Worm (Caenorhabditis elegans) whole organism, L1 larva: ENCODE measurements around the gene F07A11.5.

ENCODE experiments used
- F16B12.6 ChIP-seq: fragments of 150-350 bp; optimal IDR thresholded peaks from 2 replicates; lab custom pipeline; 2014; ENCODE audit warnings: missing biosample characterization, missing genetic modification characterization
- aha-1 ChIP-seq: fragments of 150-350 bp; optimal IDR thresholded peaks from 2 replicates; lab custom pipeline; 2014; ENCODE audit warnings: missing biosample characterization, missing genetic modification characterization
- alr-1 ChIP-seq: fragments of 200-800 bp; sonication (Bioruptor generic); optimal IDR thresholded peaks from 2 replicates; lab custom pipeline; 2018; ENCODE audit warnings: borderline replicate concordance, mild to moderate bottlenecking, missing genetic modification characterization, missing compliant biosample characterization
- aly-2 ChIP-seq: fragments of 150-350 bp; optimal IDR thresholded peaks from 2 replicates; lab custom pipeline; 2014; ENCODE audit warnings: missing biosample characterization, missing genetic modification characterization
- ama-1 ChIP-seq: fragments of 150-350 bp; optimal IDR thresholded peaks from 2 replicates; lab custom pipeline; 2014
- blmp-1 ChIP-seq: fragments of 150-350 bp; optimal IDR thresholded peaks from 2 replicates; lab custom pipeline; 2014; ENCODE audit warnings: missing biosample characterization, missing genetic modification characterization
- ceh-63 ChIP-seq: fragments of 200-800 bp; sonication (Bioruptor generic); optimal IDR thresholded peaks from 2 replicates; lab custom pipeline; 2018; ENCODE audit warnings: mild to moderate bottlenecking, missing genetic modification characterization, missing compliant biosample characterization
- ceh-8 ChIP-seq: fragments of 200-800 bp; sonication (Bioruptor generic); optimal IDR thresholded peaks from 2 replicates; lab custom pipeline; 2018; ENCODE audit warnings: mild to moderate bottlenecking, missing genetic modification characterization, moderate library complexity, missing compliant biosample characterization
- ceh-82 ChIP-seq, 3 experiments: fragments of 150-350 bp in 1 of 3; sonication (generic microtip) in 2 of 3; optimal IDR thresholded peaks; 2 replicates each; lab custom pipeline; 2014 to 2017; ENCODE audit warnings: missing biosample characterization in 3 of 3, missing genetic modification characterization in 3 of 3
- ces-1 ChIP-seq: fragments of 150-350 bp; optimal IDR thresholded peaks from 2 replicates; lab custom pipeline; 2014; ENCODE audit warnings: missing biosample characterization, missing genetic modification reagents, missing genetic modification characterization
- dpl-1 ChIP-seq, 3 experiments: fragments of 150-350 bp in 2 of 3; sonication (generic microtip) in 1 of 3; optimal IDR thresholded peaks; 2 replicates each; lab custom pipeline; 2014 to 2017; ENCODE audit warnings: missing biosample characterization in 3 of 3, missing genetic modification characterization in 3 of 3, missing genetic modification reagents in 3 of 3
- dsc-1 ChIP-seq: sonication (generic microtip); optimal IDR thresholded peaks from 2 replicates; lab custom pipeline; 2016; ENCODE audit warnings: mild to moderate bottlenecking, missing genetic modification characterization, missing compliant biosample characterization
- efl-1 ChIP-seq, 4 experiments: fragments of 150-350 bp; optimal IDR thresholded peaks in 3 of 4; peaks in 1 of 4; 1 replicate in 1 of 4; 2 replicates in 3 of 4; lab custom pipeline; 2014; ENCODE audit warnings: missing biosample characterization in 2 of 4, missing genetic modification characterization in 2 of 4, missing genetic modification reagents in 2 of 4
- egl-13 ChIP-seq: sonication (generic microtip); optimal IDR thresholded peaks from 2 replicates; lab custom pipeline; 2016; ENCODE audit warnings: missing genotype, missing genetic modification reagents, missing genetic modification characterization, missing compliant biosample characterization
- egl-27 ChIP-seq, 2 experiments: fragments of 150-350 bp in 1 of 2; sonication (generic microtip); optimal IDR thresholded peaks; 3 replicates each; lab custom pipeline; 2017 to 2018; ENCODE audit warnings: missing biosample characterization in 2 of 2, missing genetic modification characterization in 2 of 2, missing genetic modification reagents in 2 of 2
- fkh-10 ChIP-seq: sonication (generic microtip); optimal IDR thresholded peaks from 2 replicates; lab custom pipeline; 2017; ENCODE audit warnings: missing biosample characterization, missing genetic modification reagents, missing genetic modification characterization
- fkh-4 ChIP-seq: sonication (generic microtip); optimal IDR thresholded peaks from 2 replicates; lab custom pipeline; 2016; ENCODE audit warnings: missing compliant biosample characterization, missing genetic modification characterization, borderline replicate concordance
- grh-1 ChIP-seq: fragments of 200-800 bp; sonication (Bioruptor generic); IDR thresholded peaks from 2 replicates; pipeline ENCODE4 v1.3.6; 2022; ENCODE audit warnings: missing genetic modification reagents, missing genetic modification characterization, missing compliant biosample characterization
- hlh-4 ChIP-seq: sonication (generic microtip); optimal IDR thresholded peaks from 2 replicates; lab custom pipeline; 2016; ENCODE audit warnings: mild to moderate bottlenecking, missing genetic modification characterization, missing compliant biosample characterization
- jun-1 ChIP-seq: fragments of 150-350 bp; optimal IDR thresholded peaks from 2 replicates; lab custom pipeline; 2014; ENCODE audit warnings: missing biosample characterization, missing genetic modification reagents, missing genetic modification characterization
- lin-13 ChIP-seq: fragments of 150-350 bp; optimal IDR thresholded peaks from 2 replicates; lab custom pipeline; 2014; ENCODE audit warnings: missing biosample characterization, missing genetic modification reagents, missing genetic modification characterization
- lin-14 ChIP-seq: fragments of 200-800 bp; sonication (Bioruptor generic); optimal IDR thresholded peaks from 2 replicates; lab custom pipeline; 2018; ENCODE audit warnings: mild to moderate bottlenecking, missing genetic modification characterization, moderate library complexity, missing compliant biosample characterization
- lin-15B ChIP-seq: fragments of 150-350 bp; sonication (generic microtip); optimal IDR thresholded peaks from 3 replicates; lab custom pipeline; 2014; ENCODE audit warnings: missing biosample characterization, missing genetic modification characterization
- lin-35 ChIP-seq, 2 experiments: fragments of 150-350 bp; optimal IDR thresholded peaks; 2 replicates each; lab custom pipeline; 2014; ENCODE audit warnings: missing biosample characterization in 2 of 2, missing genetic modification characterization in 2 of 2, missing genetic modification reagents in 2 of 2
- lsy-2 ChIP-seq, 2 experiments: fragments of 150-350 bp; optimal IDR thresholded peaks; 2 replicates each; lab custom pipeline; 2014; ENCODE audit warnings: missing biosample characterization in 2 of 2, missing genetic modification characterization in 2 of 2
- mab-9 ChIP-seq: fragments of 200-800 bp; sonication (Bioruptor generic); IDR thresholded peaks from 2 replicates; pipeline ENCODE4 v1.3.6; 2022; ENCODE audit warnings: missing genetic modification reagents, missing genetic modification characterization, missing compliant biosample characterization
- mef-2 ChIP-seq: fragments of 150-350 bp; optimal IDR thresholded peaks from 2 replicates; lab custom pipeline; 2014; ENCODE audit warnings: missing biosample characterization, missing genetic modification characterization
- nhr-19 ChIP-seq: fragments of 200-800 bp; sonication (Bioruptor generic); conservative IDR thresholded peaks from 2 replicates; pipeline ENCODE4 v1.3.6; 2022; ENCODE audit warnings: missing genetic modification characterization, missing compliant biosample characterization
- nhr-47 ChIP-seq: sonication (generic microtip); optimal IDR thresholded peaks from 2 replicates; lab custom pipeline; 2016; ENCODE audit warnings: mild to moderate bottlenecking, missing genetic modification characterization, moderate library complexity, missing compliant biosample characterization
- nhr-71 ChIP-seq: sonication (generic microtip); optimal IDR thresholded peaks from 2 replicates; lab custom pipeline; 2016; ENCODE audit warnings: mild to moderate bottlenecking, missing genetic modification characterization, moderate library complexity, missing compliant biosample characterization
- nhr-85 ChIP-seq: sonication (generic microtip); peaks from one replicate; lab custom pipeline; 2016; ENCODE audit warnings: missing genetic modification characterization, inconsistent platforms, missing compliant biosample characterization
- nhr-90 ChIP-seq: sonication (generic microtip); optimal IDR thresholded peaks from 2 replicates; lab custom pipeline; 2016; ENCODE audit warnings: mild to moderate bottlenecking, missing genetic modification characterization, missing compliant biosample characterization; ENCODE audit not compliant: poor library complexity
- pax-3 ChIP-seq: fragments of 200-800 bp; sonication (Bioruptor generic); optimal IDR thresholded peaks from 2 replicates; lab custom pipeline; 2018; ENCODE audit warnings: mild to moderate bottlenecking, missing genetic modification characterization, moderate library complexity, missing compliant biosample characterization
- rnt-1 ChIP-seq: sonication (generic microtip); optimal IDR thresholded peaks from 2 replicates; lab custom pipeline; 2016; ENCODE audit warnings: mild to moderate bottlenecking, missing genetic modification characterization, moderate library complexity, missing compliant biosample characterization
- skn-1 ChIP-seq: fragments of 150-350 bp; optimal IDR thresholded peaks from 2 replicates; lab custom pipeline; 2014; ENCODE audit warnings: missing biosample characterization, missing genetic modification characterization
- snpc-4 ChIP-seq: fragments of 150-350 bp; optimal IDR thresholded peaks from 2 replicates; lab custom pipeline; 2014; ENCODE audit warnings: missing biosample characterization, missing genetic modification characterization
- snu-23 ChIP-seq: sonication (generic microtip); optimal IDR thresholded peaks from 2 replicates; lab custom pipeline; 2016; ENCODE audit warnings: missing genetic modification characterization, missing compliant biosample characterization
- sptf-1 ChIP-seq: fragments of 150-350 bp; optimal IDR thresholded peaks from 2 replicates; lab custom pipeline; 2014; ENCODE audit warnings: missing biosample characterization, missing genetic modification characterization
- sup-37 ChIP-seq: fragments of 200-800 bp; sonication (Bioruptor generic); optimal IDR thresholded peaks from 2 replicates; lab custom pipeline; 2018; ENCODE audit warnings: mild to moderate bottlenecking, missing genetic modification characterization, missing compliant biosample characterization
- tbx-2 ChIP-seq: sonication (generic microtip); optimal IDR thresholded peaks from 2 replicates; lab custom pipeline; 2016; ENCODE audit warnings: missing genetic modification characterization, missing compliant biosample characterization
- tlp-1 ChIP-seq: fragments of 150-350 bp; optimal IDR thresholded peaks from 2 replicates; lab custom pipeline; 2014; ENCODE audit warnings: missing biosample characterization, missing genetic modification characterization
- unc-130 ChIP-seq: fragments of 150-350 bp; optimal IDR thresholded peaks from 2 replicates; lab custom pipeline; 2017; ENCODE audit warnings: missing biosample characterization, missing genetic modification characterization, inconsistent platforms
- unc-62 ChIP-seq: fragments of 150-350 bp; optimal IDR thresholded peaks from 2 replicates; lab custom pipeline; 2014; ENCODE audit warnings: missing biosample characterization, missing genetic modification reagents, missing genetic modification characterization
- vab-15 ChIP-seq: sonication (generic microtip); optimal IDR thresholded peaks from 2 replicates; lab custom pipeline; 2017; ENCODE audit warnings: missing genotype, mild to moderate bottlenecking, missing genetic modification characterization, missing compliant biosample characterization
- xbp-1 ChIP-seq: sonication (generic microtip); optimal IDR thresholded peaks from 2 replicates; lab custom pipeline; 2016; ENCODE audit warnings: missing genetic modification characterization, missing compliant biosample characterization
- zip-4 ChIP-seq: fragments of 200-800 bp; sonication (Bioruptor generic); optimal IDR thresholded peaks from 2 replicates; lab custom pipeline; 2018; ENCODE audit warnings: mild to moderate bottlenecking, missing genetic modification characterization, moderate library complexity, missing compliant biosample characterization
- ztf-4 ChIP-seq: fragments of 150-350 bp; optimal IDR thresholded peaks from 2 replicates; lab custom pipeline; 2014; ENCODE audit warnings: missing biosample characterization, missing genetic modification characterization

F07A11.5 gene

ce11 chrII:11599751-11600150, 12.3 kb upstream of the F07A11.5 start, which contains the start of gene npp-5:
TSS of gene npp-5 (minus strand) at chrII:11599809.
- TF ChIP-seq dpl-1 (GFP tag; optimal IDR thresholded peaks at IDR 0.05; lab: Kevin White, UChicago): peak; percentile 83 to 91 (median 90)
- TF ChIP-seq ceh-82 (tag; optimal IDR thresholded peaks at IDR 0.05; lab: Kevin White, UChicago): peak in 1 of 3 experiments; percentile 4
- TF ChIP-seq skn-1: peak; percentile 22
- no peak for TF ChIP-seq unc-130
- peak; percentile 20 to 65 for TF ChIP-seq lsy-2 (tag; optimal IDR thresholded peaks at IDR 0.05; lab: Kevin White, UChicago)
- no peak for TF ChIP-seq fkh-10 (GFP tag; lab: Kevin White, UChicago)
- TF ChIP-seq lin-14 (GFP tag; lab: Kevin White, UChicago): peak; percentile 10
- TF ChIP-seq grh-1: no peak
- no peak for TF ChIP-seq sptf-1 (tag; lab: Kevin White, UChicago)
- TF ChIP-seq ama-1 (lab: Kevin White, UChicago): no peak
- TF ChIP-seq nhr-90 (tag; lab: Kevin White, UChicago): no peak
- TF ChIP-seq xbp-1: peak; percentile 2
- TF ChIP-seq tbx-2: peak; percentile 20
- TF ChIP-seq nhr-85 (tag; lab: Kevin White, UChicago): peak; percentile 52
- TF ChIP-seq sup-37 (GFP tag; lab: Kevin White, UChicago): no peak
- TF ChIP-seq nhr-71: peak; percentile 52
- TF ChIP-seq lin-35 (GFP tag; optimal IDR thresholded peaks at IDR 0.05; lab: Kevin White, UChicago): peak; percentile 78 to 96
- peak; percentile 69 to 90 for TF ChIP-seq efl-1 (optimal IDR thresholded peaks at IDR 0.05; lab: Kevin White, UChicago)
- TF ChIP-seq efl-1 (GFP tag; optimal IDR thresholded peaks at IDR 0.05 in 1 of 2; lab: Kevin White, UChicago): peak; percentile 91 to 99
- peak; percentile 24 for TF ChIP-seq nhr-47 (tag; lab: Kevin White, UChicago)
- peak; percentile 31 for TF ChIP-seq blmp-1
- TF ChIP-seq snu-23 (GFP tag; lab: Kevin White, UChicago): peak; percentile 20
- no peak for TF ChIP-seq zip-4
- no peak for TF ChIP-seq ceh-8 (GFP tag; lab: Kevin White, UChicago)
- peak; percentile 20 for TF ChIP-seq lin-15B (tag; lab: Kevin White, UChicago)
- TF ChIP-seq tlp-1 (tag; lab: Kevin White, UChicago): no peak

DNA sequence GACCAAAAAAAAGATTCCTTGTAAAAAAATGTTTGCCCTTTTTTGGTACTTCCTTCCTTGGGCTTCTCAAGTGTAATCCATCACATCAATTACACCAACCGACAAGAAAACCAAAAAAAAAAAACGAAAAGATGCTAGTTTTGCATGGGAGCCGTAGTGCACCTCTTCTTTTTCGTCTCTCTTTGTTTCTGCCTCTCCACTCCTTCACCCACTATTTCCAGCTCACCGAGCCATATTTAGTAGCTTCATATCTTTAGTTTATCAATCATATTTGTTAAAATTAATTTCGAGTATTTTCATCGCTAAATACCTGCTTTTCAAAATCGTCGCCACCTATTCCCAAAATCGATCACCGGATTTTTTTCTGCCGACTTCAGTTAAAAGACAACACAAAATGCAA, 11.4 kb upstream of the F07A11.5 start, which contains the start of gene F07A11.4:
Gene F07A11.4 (plus strand): TSS at position 301 of the 400 bp plus-strand sequence.
- no peak for TF ChIP-seq F16B12.6 (tag; lab: Kevin White, UChicago)
- no peak for TF ChIP-seq lin-35 (GFP tag; optimal IDR thresholded peaks at IDR 0.05; lab: Kevin White, UChicago)
- no peak for TF ChIP-seq tbx-2
- TF ChIP-seq efl-1 (optimal IDR thresholded peaks at IDR 0.05; lab: Kevin White, UChicago): no peak
- no peak for TF ChIP-seq efl-1 (GFP tag; optimal IDR thresholded peaks at IDR 0.05 in 1 of 2; lab: Kevin White, UChicago)
- TF ChIP-seq mab-9 (GFP tag; lab: Robert Waterston, UW): no peak
- no peak for TF ChIP-seq egl-27 (tag; optimal IDR thresholded peaks at IDR 0.05; lab: Kevin White, UChicago)
- no peak for TF ChIP-seq vab-15 (tag; lab: Kevin White, UChicago)
- TF ChIP-seq aly-2 (tag; lab: Kevin White, UChicago): no peak
- no peak for TF ChIP-seq unc-62 (GFP tag; lab: Kevin White, UChicago)
- TF ChIP-seq snpc-4 (tag; lab: Kevin White, UChicago): no peak
- TF ChIP-seq zip-4: no peak
- TF ChIP-seq jun-1 (tag; lab: Kevin White, UChicago): no peak
- no peak for TF ChIP-seq lin-13 (GFP tag; lab: Kevin White, UChicago)
- TF ChIP-seq fkh-4 (tag; lab: Kevin White, UChicago): no peak
- TF ChIP-seq ces-1: no peak
- no peak for TF ChIP-seq pax-3 (tag; lab: Kevin White, UChicago)
- TF ChIP-seq lin-15B (tag; lab: Kevin White, UChicago): no peak

DNA sequence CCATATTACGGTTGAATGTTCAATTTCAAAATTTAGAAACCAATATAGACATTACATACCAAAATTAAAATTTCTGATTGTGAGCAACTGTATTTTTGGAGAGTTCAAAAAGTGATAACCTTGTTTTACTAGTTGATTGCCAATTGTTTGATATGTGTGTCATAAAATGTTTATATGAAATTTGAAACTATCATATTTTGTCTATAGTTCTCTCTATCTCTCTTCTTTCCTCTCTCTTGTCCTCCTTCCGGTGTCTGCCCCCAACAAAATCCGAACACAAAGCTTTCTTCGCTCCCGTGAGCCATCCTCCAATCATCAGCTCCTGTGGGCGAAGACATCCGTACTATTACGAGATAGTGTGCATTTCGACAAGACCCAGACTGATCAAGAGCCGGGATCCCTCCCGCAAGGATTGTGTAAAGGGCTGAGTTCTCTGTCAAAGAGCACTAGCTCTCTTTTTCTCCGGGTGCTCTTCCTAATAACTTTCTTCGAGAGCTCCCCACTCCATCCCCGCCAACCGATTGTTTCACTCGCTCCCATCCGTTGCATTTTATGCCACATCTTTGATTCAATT, 9.6 kb upstream of the F07A11.5 start:
- TF ChIP-seq lsy-2 (tag; optimal IDR thresholded peaks at IDR 0.05; lab: Kevin White, UChicago) (peak in 1 of 2 experiments; percentile 1), alr-1 (tag; lab: Kevin White, UChicago) (no peak), hlh-4 (no peak), egl-13 (tag; lab: Kevin White, UChicago) (no peak), nhr-71 (peak; percentile 18), nhr-19 (GFP tag; lab: Robert Waterston, UW) (no peak), fkh-10 (GFP tag; lab: Kevin White, UChicago) (no peak), dsc-1 (tag; lab: Kevin White, UChicago) (peak; percentile 62), aha-1 (tag; lab: Kevin White, UChicago) (no peak), rnt-1 (tag; lab: Kevin White, UChicago) (peak; percentile 51), efl-1 (optimal IDR thresholded peaks at IDR 0.05; lab: Kevin White, UChicago) (peak in 1 of 2 experiments; percentile 19), efl-1 (GFP tag; optimal IDR thresholded peaks at IDR 0.05 in 1 of 2; lab: Kevin White, UChicago) (peak in 1 of 2 experiments; percentile 57), ceh-63 (GFP tag; lab: Kevin White, UChicago) (no peak), ceh-8 (GFP tag; lab: Kevin White, UChicago) (no peak), mef-2 (tag; lab: Kevin White, UChicago) (no peak), lin-14 (GFP tag; lab: Kevin White, UChicago) (peak; percentile 84), ztf-4 (tag; lab: Kevin White, UChicago) (no peak), mab-9 (GFP tag; lab: Robert Waterston, UW) (no peak), tlp-1 (tag; lab: Kevin White, UChicago) (no peak)
